Worm (Caenorhabditis elegans): ENCODE data around the gene C13A10.2.

Gene C13A10.2

DNA sequence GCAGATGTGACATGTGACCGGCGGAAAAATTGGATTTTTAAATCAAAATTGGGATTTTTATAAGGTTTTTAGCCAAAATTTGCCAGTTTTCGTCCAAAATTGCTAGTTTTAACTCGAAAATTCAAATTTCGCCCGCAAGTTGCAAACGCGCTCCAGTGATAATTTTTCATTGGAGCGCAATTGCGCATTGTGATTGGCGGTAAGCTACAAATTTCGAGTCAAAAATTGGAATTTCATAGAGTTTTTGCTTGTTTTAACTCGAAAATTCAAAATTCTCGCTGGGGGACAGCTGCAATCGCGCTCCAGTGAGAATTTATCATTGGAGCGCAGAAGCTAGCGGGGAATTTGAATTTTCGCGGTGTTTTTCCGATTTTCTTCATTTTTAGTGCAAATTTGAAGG lies 11.5 kb upstream of the C13A10.2 start:
- TF ChIP-seq madf-8 (GFP tag; conservative IDR thresholded peaks at IDR 0.05) (no peak), xnd-1 (tag; optimal IDR thresholded peaks at IDR 0.05) (no peak), attf-6 (GFP tag; IDR thresholded peaks at IDR 0.05) (no peak), Y95B8A.8 (GFP tag; IDR thresholded peaks at IDR 0.05) (no peak), mxl-1 (tag; optimal IDR thresholded peaks at IDR 0.05) (no peak), efl-1 (GFP tag; optimal IDR thresholded peaks at IDR 0.05) (peak; percentile 33), dox-1 (GFP tag; IDR thresholded peaks at IDR 0.05) (no peak), attf-5 (GFP tag; optimal IDR thresholded peaks at IDR 0.05) (no peak), C06A6.2 (GFP tag; conservative IDR thresholded peaks at IDR 0.05) (no peak), him-1 (tag; optimal IDR thresholded peaks at IDR 0.05) (no peak), lsy-27 (tag; optimal IDR thresholded peaks at IDR 0.05; ENCODE audit: borderline replicate concordance, insufficient read depth) (no peak), rec-8 (tag; optimal IDR thresholded peaks at IDR 0.05) (no peak), D2030.7 (GFP tag; IDR thresholded peaks at IDR 0.05) (no peak), ceh-40 (GFP tag; IDR thresholded peaks at IDR 0.05) (no peak), egl-18 (GFP tag; IDR thresholded peaks at IDR 0.05) (no peak), F49E8.2 (tag; optimal IDR thresholded peaks at IDR 0.05; ENCODE audit: insufficient read depth) (peak; percentile 26), aptf-2 (GFP tag; conservative IDR thresholded peaks at IDR 0.05) (no peak), mcd-1 (GFP tag; IDR thresholded peaks at IDR 0.05) (peak; percentile 83), bed-1 (GFP tag; IDR thresholded peaks at IDR 0.05) (no peak), hsf-1 (GFP tag; IDR thresholded peaks at IDR 0.05) (no peak), fkh-3 (tag; optimal IDR thresholded peaks at IDR 0.05) (no peak), lin-54 (GFP tag; optimal IDR thresholded peaks at IDR 0.05) (peak; percentile 57), cebp-2 (GFP tag; IDR thresholded peaks at IDR 0.05) (no peak), F57C9.4 (tag; optimal IDR thresholded peaks at IDR 0.05) (no peak), lsl-1 (GFP tag; optimal IDR thresholded peaks at IDR 0.05) (peak; percentile 46), ceh-100 (GFP tag; IDR thresholded peaks at IDR 0.05) (no peak), rcor-1 (GFP tag; IDR thresholded peaks at IDR 0.05) (no peak)

- TF ChIP-seq sdz-38 (tag; optimal IDR thresholded peaks at IDR 0.05) (no peak), Y53G8AR.9 (GFP tag; conservative IDR thresholded peaks at IDR 0.05) (no peak), akir-1 (GFP tag; optimal IDR thresholded peaks at IDR 0.05) (no peak), rec-8 (tag; optimal IDR thresholded peaks at IDR 0.05) (no peak), B0261.1 (tag; optimal IDR thresholded peaks at IDR 0.05) (no peak), rpc-1 (optimal IDR thresholded peaks at IDR 0.05) (no peak), rpc-1 (tag; optimal IDR thresholded peaks at IDR 0.05) (peak; percentile 4), rcor-1 (GFP tag; IDR thresholded peaks at IDR 0.05) (no peak)
Measured at ce11 chrII:1368756-1369155, 11.0 kb upstream of the C13A10.2 start.

- TF ChIP-seq Y53G8AR.9 (GFP tag; conservative IDR thresholded peaks at IDR 0.05) = no peak
- peak; percentile 29 for TF ChIP-seq B0261.1 (tag; optimal IDR thresholded peaks at IDR 0.05)
- TF ChIP-seq tbp1 (GFP tag; optimal IDR thresholded peaks at IDR 0.05) = peak; percentile 69
- no peak for TF ChIP-seq rcor-1 (GFP tag; IDR thresholded peaks at IDR 0.05)
- TF ChIP-seq ets-4 (GFP tag; optimal IDR thresholded peaks at IDR 0.05) = no peak
- peak; percentile 19 for TF ChIP-seq rpc-1 (optimal IDR thresholded peaks at IDR 0.05)
- TF ChIP-seq rpc-1 (tag; optimal IDR thresholded peaks at IDR 0.05) = peak; percentile 61
- no peak for TF ChIP-seq ccch-3 (GFP tag; optimal IDR thresholded peaks at IDR 0.05)
- TF ChIP-seq unc-130 (GFP tag; optimal IDR thresholded peaks at IDR 0.05) = no peak
Measured at ce11 chrII:1365985-1366384, 8.2 kb upstream of the C13A10.2 start.
